Fruit fly (Drosophila melanogaster) whole organism, embryonic: Measurements from ENCODE around the gene CG7006.

ENCODE experiments used
- Ada2b ChIP-seq: fragments of 200-800 bp; sonication (Bioruptor generic); IDR thresholded peaks from 2 replicates; pipeline ENCODE4 v1.3.6; 2022; ENCODE audit warnings: missing biosample characterization, missing genetic modification characterization
- CG11504 ChIP-seq: fragments of 200-800 bp; sonication (Bioruptor generic); optimal IDR thresholded peaks from 3 replicates; lab custom pipeline; 2019; ENCODE audit warnings: missing biosample characterization, mild to moderate bottlenecking, missing genetic modification characterization, moderate library complexity
- CG12391 ChIP-seq: fragments of 200-800 bp; sonication (Bioruptor generic); optimal IDR thresholded peaks from 3 replicates; lab custom pipeline; 2018; ENCODE audit warnings: missing biosample characterization, mild to moderate bottlenecking, missing genetic modification characterization, moderate library complexity
- CG12769 ChIP-seq: fragments of 200-800 bp; sonication (Bioruptor generic); optimal IDR thresholded peaks from 2 replicates; lab custom pipeline; 2019; ENCODE audit warnings: missing biosample characterization, mild to moderate bottlenecking, missing genetic modification characterization, moderate library complexity
- CG13424 ChIP-seq: fragments of 200-800 bp; sonication (Bioruptor generic); optimal IDR thresholded peaks from 2 replicates; lab custom pipeline; 2019; ENCODE audit warnings: missing biosample characterization, mild to moderate bottlenecking, missing genetic modification characterization, moderate library complexity
- CG1603 ChIP-seq: fragments of 200-800 bp; sonication (Bioruptor generic); optimal IDR thresholded peaks from 2 replicates; lab custom pipeline; 2019; ENCODE audit warnings: missing biosample characterization, mild to moderate bottlenecking, missing genetic modification characterization, moderate library complexity
- CG16813 ChIP-seq: fragments of 200-800 bp; sonication (Bioruptor generic); IDR thresholded peaks from 3 replicates; pipeline ENCODE4 v1.3.6; 2022; ENCODE audit warnings: missing biosample characterization, missing genetic modification characterization; ENCODE audit not compliant: partially characterized antibody
- CG17328 ChIP-seq: fragments of 200-800 bp; sonication (Bioruptor generic); IDR thresholded peaks from 2 replicates; pipeline ENCODE4 v1.3.6; 2022; ENCODE audit warnings: missing biosample characterization, missing genetic modification characterization
- CG18262 ChIP-seq: fragments of 200-800 bp; optimal IDR thresholded peaks from 3 replicates; lab custom pipeline; 2019; ENCODE audit warnings: missing biosample characterization, mild to moderate bottlenecking, missing genetic modification characterization, moderate library complexity
- CG2120 ChIP-seq: fragments of 200-800 bp; sonication (Bioruptor generic); optimal IDR thresholded peaks from 3 replicates; lab custom pipeline; 2016; ENCODE audit warnings: missing biosample characterization, missing genetic modification characterization
- CG2678 ChIP-seq: fragments of 200-800 bp; sonication (Bioruptor generic); optimal IDR thresholded peaks from 3 replicates; lab custom pipeline; 2019; ENCODE audit warnings: missing biosample characterization, mild to moderate bottlenecking, missing genetic modification characterization, moderate library complexity
- CG2712 ChIP-seq: fragments of 200-800 bp; optimal IDR thresholded peaks from 3 replicates; lab custom pipeline; 2019; ENCODE audit warnings: missing biosample characterization, mild to moderate bottlenecking, missing genetic modification characterization, moderate library complexity
- CG30403 ChIP-seq: fragments of 200-800 bp; sonication (Bioruptor generic); optimal IDR thresholded peaks from 3 replicates; lab custom pipeline; 2016; ENCODE audit warnings: missing biosample characterization, missing genetic modification characterization
- CG3847 ChIP-seq: fragments of 200-800 bp; sonication (Bioruptor generic); IDR thresholded peaks from 2 replicates; pipeline ENCODE4 v1.3.6; 2022; ENCODE audit warnings: missing biosample characterization, missing genetic modification characterization
- CG7786 ChIP-seq: fragments of 200-800 bp; sonication (Bioruptor generic); optimal IDR thresholded peaks from 2 replicates; lab custom pipeline; 2016; ENCODE audit warnings: missing biosample characterization, missing genetic modification characterization
- CG8290 ChIP-seq, 3 experiments: fragments of 200-800 bp; sonication (Bioruptor generic); optimal IDR thresholded peaks; 2 replicates each; lab custom pipeline; 2016 to 2019; ENCODE audit warnings: missing biosample characterization in 3 of 3, missing genetic modification characterization in 3 of 3, mild to moderate bottlenecking in 2 of 3, moderate library complexity in 1 of 3
- CoRest ChIP-seq: fragments of 200-800 bp; sonication (Bioruptor generic); optimal IDR thresholded peaks from 3 replicates; lab custom pipeline; 2018; ENCODE audit warnings: missing biosample characterization, mild to moderate bottlenecking, missing genetic modification characterization, moderate library complexity
- CrebB ChIP-seq: fragments of 200-800 bp; sonication (Bioruptor generic); optimal IDR thresholded peaks from 3 replicates; lab custom pipeline; 2018; ENCODE audit warnings: missing biosample characterization, mild to moderate bottlenecking, missing genetic modification characterization
- Drgx ChIP-seq: fragments of 200-800 bp; sonication (Bioruptor generic); IDR thresholded peaks from 2 replicates; pipeline ENCODE4 v1.3.6; 2022; ENCODE audit warnings: missing biosample characterization, missing genetic modification characterization
- Ets65A ChIP-seq: fragments of 200-800 bp; sonication (Bioruptor generic); peaks from one replicate; lab custom pipeline; 2016; ENCODE audit warnings: missing biosample characterization, missing genetic modification characterization
- Hey ChIP-seq: fragments of 200-800 bp; sonication (Bioruptor generic); optimal IDR thresholded peaks from 3 replicates; lab custom pipeline; 2018; ENCODE audit warnings: missing biosample characterization, mild to moderate bottlenecking, missing genetic modification characterization
- Hr51 ChIP-seq, 2 experiments: fragments of 200-800 bp; sonication (Bioruptor generic); optimal IDR thresholded peaks; 2 replicates in 1 of 2; 3 replicates in 1 of 2; lab custom pipeline; 2016 to 2018; ENCODE audit warnings: missing biosample characterization in 2 of 2, missing genetic modification characterization in 2 of 2, mild to moderate bottlenecking in 1 of 2, moderate library complexity in 1 of 2
- Med ChIP-seq: fragments of 200-800 bp; sonication (Bioruptor generic); peaks from one replicate; lab custom pipeline; 2016; ENCODE audit warnings: missing biosample characterization, missing genetic modification characterization, mild to moderate bottlenecking, inconsistent platforms, moderate library complexity
- Oli ChIP-seq: fragments of 200-800 bp; sonication (Bioruptor generic); optimal IDR thresholded peaks from 2 replicates; lab custom pipeline; 2018; ENCODE audit warnings: missing biosample characterization, mild to moderate bottlenecking, missing genetic modification characterization, moderate library complexity
- Side ChIP-seq: fragments of 200-800 bp; sonication (Bioruptor generic); optimal IDR thresholded peaks from 2 replicates; lab custom pipeline; 2016; ENCODE audit warnings: missing biosample characterization, missing genetic modification characterization
- Sox102F ChIP-seq: fragments of 200-800 bp; sonication (Bioruptor generic); optimal IDR thresholded peaks from 2 replicates; lab custom pipeline; 2018; ENCODE audit warnings: missing biosample characterization, mild to moderate bottlenecking, missing genetic modification characterization, moderate library complexity
- Usf ChIP-seq: fragments of 200-800 bp; sonication (Bioruptor generic); optimal IDR thresholded peaks from 2 replicates; lab custom pipeline; 2017; ENCODE audit warnings: missing genotype, missing biosample characterization, missing genetic modification characterization
- Xrp1 ChIP-seq: fragments of 200-800 bp; sonication (Bioruptor generic); IDR thresholded peaks from 2 replicates; pipeline ENCODE4 v1.3.6; 2022; ENCODE audit warnings: missing biosample characterization, missing genetic modification characterization
- al ChIP-seq: fragments of 200-800 bp; sonication (Bioruptor generic); IDR thresholded peaks from 2 replicates; pipeline ENCODE4 v1.3.6; 2022; ENCODE audit warnings: missing biosample characterization, missing genetic modification characterization
- bab2 ChIP-seq: fragments of 200-800 bp; sonication (Bioruptor generic); optimal IDR thresholded peaks from 2 replicates; lab custom pipeline; 2016; ENCODE audit warnings: missing biosample characterization, missing genetic modification characterization
- bsh ChIP-seq, 2 experiments: fragments of 200-800 bp; sonication (Bioruptor generic); optimal IDR thresholded peaks; 2 replicates each; lab custom pipeline; 2017 to 2018; ENCODE audit warnings: mild to moderate bottlenecking in 2 of 2, missing biosample characterization in 2 of 2, missing genetic modification characterization in 2 of 2, moderate library complexity in 1 of 2
- dmrt11E ChIP-seq: fragments of 200-800 bp; sonication (Bioruptor generic); optimal IDR thresholded peaks from 3 replicates; lab custom pipeline; 2018; ENCODE audit warnings: missing biosample characterization, mild to moderate bottlenecking, missing genetic modification characterization, moderate library complexity
- dmrt99B ChIP-seq: fragments of 200-800 bp; sonication (Bioruptor generic); optimal IDR thresholded peaks from 2 replicates; lab custom pipeline; 2018; ENCODE audit warnings: missing biosample characterization, mild to moderate bottlenecking, missing genetic modification characterization, moderate library complexity
- dysf ChIP-seq: fragments of 200-800 bp; sonication (Bioruptor generic); IDR thresholded peaks from 3 replicates; pipeline ENCODE4 v1.3.6; 2022; ENCODE audit warnings: missing biosample characterization, missing genetic modification characterization
- gem ChIP-seq: fragments of 200-800 bp; sonication (Bioruptor generic); optimal IDR thresholded peaks from 2 replicates; lab custom pipeline; 2019; ENCODE audit warnings: missing biosample characterization, mild to moderate bottlenecking, missing genetic modification characterization, moderate library complexity
- grau ChIP-seq: fragments of 200-800 bp; optimal IDR thresholded peaks from 3 replicates; lab custom pipeline; 2019; ENCODE audit warnings: missing biosample characterization, mild to moderate bottlenecking, missing genetic modification characterization, moderate library complexity
- knrl ChIP-seq: fragments of 200-800 bp; sonication (Bioruptor generic); IDR thresholded peaks from 3 replicates; pipeline ENCODE4 v1.3.6; 2022; ENCODE audit warnings: missing biosample characterization, missing genetic modification characterization; ENCODE audit not compliant: partially characterized antibody
- lab ChIP-seq: fragments of 200-800 bp; sonication (Bioruptor generic); optimal IDR thresholded peaks from 3 replicates; lab custom pipeline; 2017; ENCODE audit warnings: missing biosample characterization, missing genetic modification characterization, mild to moderate bottlenecking, moderate library complexity, missing genetic modification reagents
- nmo ChIP-seq: fragments of 200-800 bp; sonication (Bioruptor generic); optimal IDR thresholded peaks from 2 replicates; lab custom pipeline; 2018; ENCODE audit warnings: missing biosample characterization, mild to moderate bottlenecking, missing genetic modification characterization, moderate library complexity
- p53 ChIP-seq: fragments of 200-800 bp; sonication (Bioruptor generic); optimal IDR thresholded peaks from 2 replicates; lab custom pipeline; 2016; ENCODE audit warnings: missing biosample characterization, missing genetic modification characterization
- phol ChIP-seq: fragments of 200-800 bp; sonication (Bioruptor generic); optimal IDR thresholded peaks from 3 replicates; lab custom pipeline; 2018; ENCODE audit warnings: missing biosample characterization, mild to moderate bottlenecking, missing genetic modification characterization, moderate library complexity
- row ChIP-seq: fragments of 200-800 bp; sonication (Bioruptor generic); IDR thresholded peaks from 3 replicates; pipeline ENCODE4 v1.3.6; 2022; ENCODE audit warnings: missing biosample characterization, missing genetic modification characterization
- sqz ChIP-seq: fragments of 200-800 bp; sonication (Bioruptor generic); optimal IDR thresholded peaks from 3 replicates; lab custom pipeline; 2018; ENCODE audit warnings: missing biosample characterization, mild to moderate bottlenecking, missing genetic modification characterization
- tgo ChIP-seq: fragments of 200-800 bp; sonication (Bioruptor generic); IDR thresholded peaks from 3 replicates; pipeline ENCODE4 v1.3.6; 2022; ENCODE audit warnings: missing biosample characterization, missing genetic modification characterization
- toy ChIP-seq: fragments of 200-800 bp; sonication (Bioruptor generic); IDR thresholded peaks from 2 replicates; pipeline ENCODE4 v1.3.6; 2022; ENCODE audit warnings: missing biosample characterization, missing genetic modification characterization
- unpg ChIP-seq: fragments of 200-800 bp; sonication (Bioruptor generic); optimal IDR thresholded peaks from 3 replicates; lab custom pipeline; 2018; ENCODE audit warnings: missing biosample characterization, mild to moderate bottlenecking, missing genetic modification characterization, moderate library complexity
- zf30C ChIP-seq: fragments of 200-800 bp; sonication (Bioruptor generic); optimal IDR thresholded peaks from 3 replicates; lab custom pipeline; 2018; ENCODE audit warnings: missing biosample characterization, mild to moderate bottlenecking, missing genetic modification characterization

CG7006 gene

dm6 chr3R:24890217-24890616 lies 39.8 kb downstream of the CG7006 start:
- TF ChIP-seq knrl (GFP tag; lab: Robert Waterston, UW) (no peak), dmrt11E (tag; lab: Kevin White, UChicago) (no peak), p53 (GFP tag; lab: Kevin White, UChicago) (no peak)

- TF ChIP-seq CG12769 (tag; lab: Kevin White, UChicago) = peak; percentile 12
- TF ChIP-seq CG11504 (tag; lab: Kevin White, UChicago) = peak; percentile 39
- 0 out of 3 replicates have a peak, but pooled peaks have one; percentile 38 for TF ChIP-seq dysf (GFP tag; lab: Robert Waterston, UW)
- peak; percentile 17 for TF ChIP-seq unpg (GFP tag; lab: Kevin White, UChicago)
- TF ChIP-seq bab2 (GFP tag; lab: Kevin White, UChicago) = no peak
- peak in 1 of 2 experiments; percentile 10 for TF ChIP-seq bsh (GFP tag; optimal IDR thresholded peaks at IDR 0.05; lab: Kevin White, UChicago)
- peak; percentile 29 for TF ChIP-seq zf30C (GFP tag; lab: Kevin White, UChicago)
- TF ChIP-seq CG2678 (tag; lab: Kevin White, UChicago) = peak; percentile 26
- TF ChIP-seq CG3847 (GFP tag; lab: Robert Waterston, UW) = 0 out of 2 replicates have a peak, but pooled peaks have one; percentile 16
- TF ChIP-seq Side (GFP tag; lab: Kevin White, UChicago) = no peak
- TF ChIP-seq CG7786 (GFP tag; lab: Kevin White, UChicago) = no peak
- TF ChIP-seq sqz (GFP tag; lab: Kevin White, UChicago) = no peak
- TF ChIP-seq Xrp1 (GFP tag; lab: Robert Waterston, UW) = peak; percentile 9; the same call in 1 of the 2 replicates
- TF ChIP-seq Drgx (GFP tag; lab: Robert Waterston, UW) = peak; percentile 30; the same call in 1 of the 2 replicates
- TF ChIP-seq nmo (GFP tag; lab: Kevin White, UChicago) = peak; percentile 15
- no peak for TF ChIP-seq Hey
- TF ChIP-seq Ada2b (GFP tag; lab: Robert Waterston, UW) = 0 out of 2 replicates have a peak, but pooled peaks have one; percentile 12
- TF ChIP-seq row (GFP tag; lab: Robert Waterston, UW) = peak; percentile 41; the same call in 2 of the 3 replicates
- peak; percentile 14 for TF ChIP-seq phol (tag; lab: Kevin White, UChicago)
- TF ChIP-seq dmrt99B = peak; percentile 31
- peak; percentile 27 for TF ChIP-seq CG13424
- TF ChIP-seq al = no peak
- TF ChIP-seq CrebB (tag; lab: Kevin White, UChicago) = no peak
- no peak for TF ChIP-seq CG16813 (GFP tag; lab: Robert Waterston, UW)
- TF ChIP-seq CoRest (tag; lab: Kevin White, UChicago) = peak; percentile 3
- no peak for TF ChIP-seq Usf (GFP tag; lab: Kevin White, UChicago)
- TF ChIP-seq Oli (tag; lab: Kevin White, UChicago) = peak; percentile 14
- TF ChIP-seq CG2712 = peak; percentile 18
- TF ChIP-seq tgo (GFP tag; lab: Robert Waterston, UW) = peak; percentile 26; the same call in 1 of the 3 replicates
- peak; percentile 36 for TF ChIP-seq gem (tag; lab: Kevin White, UChicago)
- no peak for TF ChIP-seq CG8290 (GFP tag; optimal IDR thresholded peaks at IDR 0.05; lab: Kevin White, UChicago)
- no peak for TF ChIP-seq CG8290 (tag; optimal IDR thresholded peaks at IDR 0.05; lab: Kevin White, UChicago)
- peak; percentile 3 for TF ChIP-seq CG2120 (GFP tag; lab: Kevin White, UChicago)
- peak; percentile 13 for TF ChIP-seq CG30403 (GFP tag; lab: Kevin White, UChicago)
- no peak for TF ChIP-seq toy (GFP tag; lab: Robert Waterston, UW)
- TF ChIP-seq CG18262 (tag; lab: Kevin White, UChicago) = peak; percentile 15
- peak; percentile 88 for TF ChIP-seq Ets65A
- TF ChIP-seq Med (GFP tag; lab: Kevin White, UChicago) = peak; percentile 75
- TF ChIP-seq grau (tag; lab: Kevin White, UChicago) = peak; percentile 32
- TF ChIP-seq Hr51 (GFP tag; optimal IDR thresholded peaks at IDR 0.05; lab: Kevin White, UChicago) = peak in 1 of 2 experiments; percentile 31
- TF ChIP-seq CG1603 (tag; lab: Kevin White, UChicago) = peak; percentile 33
- peak; percentile 25 for TF ChIP-seq lab (GFP tag; lab: Kevin White, UChicago)
- TF ChIP-seq Sox102F (GFP tag; lab: Kevin White, UChicago) = peak; percentile 24
- TF ChIP-seq CG17328 (GFP tag; lab: Robert Waterston, UW) = no peak
- TF ChIP-seq CG12391 = peak; percentile 3
Observed at dm6 chr3R:24890919-24891318, 40.5 kb downstream of the CG7006 start.
